Worm (Caenorhabditis elegans): ENCODE data around the gene lars-1.

- TF ChIP-seq hmg-1.2 (GFP tag; IDR thresholded peaks at IDR 0.05): no peak
- no peak for TF ChIP-seq ekl-4 (GFP tag; IDR thresholded peaks at IDR 0.05)
- TF ChIP-seq F39B2.1 (GFP tag; IDR thresholded peaks at IDR 0.05): no peak
- TF ChIP-seq lin-54 (GFP tag; optimal IDR thresholded peaks at IDR 0.05): no peak
- TF ChIP-seq zfh-2 (GFP tag; conservative IDR thresholded peaks at IDR 0.05): no peak
- no peak for TF ChIP-seq lsl-1 (GFP tag; optimal IDR thresholded peaks at IDR 0.05)
- TF ChIP-seq ztf-3 (GFP tag; optimal IDR thresholded peaks at IDR 0.05): no peak
- no peak for TF ChIP-seq nfyb-1 (GFP tag; IDR thresholded peaks at IDR 0.05)
- no peak for TF ChIP-seq B0035.1 (tag; optimal IDR thresholded peaks at IDR 0.05)
- TF ChIP-seq nhr-80 (tag; optimal IDR thresholded peaks at IDR 0.05): no peak
- TF ChIP-seq sea-2 (GFP tag; IDR thresholded peaks at IDR 0.05): no peak
- no peak for TF ChIP-seq hmg-20 (GFP tag; IDR thresholded peaks at IDR 0.05)
- no peak for TF ChIP-seq bed-2 (GFP tag; IDR thresholded peaks at IDR 0.05)
- no peak for TF ChIP-seq gei-17 (GFP tag; optimal IDR thresholded peaks at IDR 0.05)
Measured at ce11 chrIII:4231372-4231771, 44.8 kb upstream of the lars-1 start.
